Worm (Caenorhabditis elegans) whole organism, L3 larva: ENCODE measurements around the gene fbxa-42.
"Not testable (repeated sequence)": the region's sequence is repeated elsewhere in the genome, so short reads cannot be mapped to it uniquely, and the experiment has no call there.

Experiments
- elt-1 ChIP-seq: fragments of 150-350 bp; optimal IDR thresholded peaks from 2 replicates; lab custom pipeline; 2014; ENCODE audit warnings: missing biosample characterization, missing genetic modification characterization
- lsy-12 ChIP-seq: sonication (generic microtip); optimal IDR thresholded peaks from 2 replicates; lab custom pipeline; 2016; ENCODE audit warnings: mild to moderate bottlenecking, missing genetic modification characterization, missing compliant biosample characterization

DNA sequence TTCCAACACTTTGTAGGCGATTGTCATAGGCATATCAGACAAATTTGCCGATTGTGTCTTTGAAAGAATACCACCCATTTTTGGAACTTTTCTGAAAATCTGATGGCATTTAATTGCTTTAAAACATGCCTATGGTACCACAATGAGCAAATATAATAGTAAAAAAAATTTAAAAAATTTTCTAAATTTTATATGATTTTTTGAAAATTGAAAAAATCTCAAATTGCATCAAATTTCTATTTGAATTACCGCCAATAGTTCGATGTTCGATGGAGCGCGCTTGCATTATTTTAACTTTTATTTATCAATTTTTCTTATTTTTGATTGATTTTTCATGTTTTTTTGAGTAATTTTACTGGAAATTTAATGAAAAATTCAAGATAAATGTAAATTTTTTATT lies at the start of gene fbxa-42:
- not testable (repeated sequence) for TF ChIP-seq lsy-12; elt-1 (tag; lab: Kevin White, UChicago)
